Fruit fly (Drosophila melanogaster): Measurements from ENCODE around the gene Nak.

DNA sequence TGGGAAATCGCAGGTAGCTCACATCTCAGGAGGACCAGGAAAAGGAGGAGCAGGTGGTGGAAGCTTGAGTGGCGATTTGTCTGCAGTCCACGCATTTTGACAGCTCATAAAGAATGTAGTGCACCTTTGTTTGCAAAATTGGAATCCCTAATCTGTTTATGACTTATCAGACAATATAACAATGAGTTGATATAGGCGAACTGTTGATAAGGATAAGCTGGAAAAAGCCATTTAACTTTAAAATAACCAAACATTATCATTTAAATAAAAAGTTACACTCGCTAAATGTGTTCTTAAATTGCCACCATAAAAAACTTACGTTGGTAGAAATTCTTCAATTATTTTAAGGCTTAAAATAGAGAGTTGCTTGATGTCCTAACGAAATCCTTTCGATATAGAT, 21.6 kb upstream of the Nak start, which contains the start of gene CG15170:
- TF ChIP-seq CG14655 (GFP tag; optimal IDR thresholded peaks at IDR 0.05) (no peak), CG32121 (GFP tag; IDR thresholded peaks at IDR 0.05) (no peak), CG12605 (GFP tag; IDR thresholded peaks at IDR 0.05) (no peak), Ets98B (GFP tag; IDR thresholded peaks at IDR 0.05) (no peak), fd96Ca (GFP tag; IDR thresholded peaks at IDR 0.05) (no peak), Snoo (tag; optimal IDR thresholded peaks at IDR 0.05) (no peak), CG34367 (tag; optimal IDR thresholded peaks at IDR 0.05) (no peak), CG17806 (tag; optimal IDR thresholded peaks at IDR 0.05) (no peak), D1 (tag; optimal IDR thresholded peaks at IDR 0.05) (no peak), CG15710 (tag; optimal IDR thresholded peaks at IDR 0.05) (no peak), CG8301 (tag; optimal IDR thresholded peaks at IDR 0.05) (no peak), CG13204 (GFP tag; optimal IDR thresholded peaks at IDR 0.05) (no peak), EcR (GFP tag; optimal IDR thresholded peaks at IDR 0.05) (no peak)
